Worm (Caenorhabditis elegans) whole organism, L2 larva: ENCODE data around the gene C25F9.14.

ENCODE experiments used
- alr-1 ChIP-seq: fragments of 150-350 bp; optimal IDR thresholded peaks from 2 replicates; lab custom pipeline; 2014; ENCODE audit warnings: missing biosample characterization, missing genetic modification characterization
- ama-1 ChIP-seq: fragments of 150-350 bp; optimal IDR thresholded peaks from 2 replicates; lab custom pipeline; 2018; ENCODE audit warnings: inconsistent platforms
- nhr-11 ChIP-seq: fragments of 150-350 bp; optimal IDR thresholded peaks from 2 replicates; lab custom pipeline; 2014; ENCODE audit warnings: missing biosample characterization, missing genetic modification characterization
- nhr-12 ChIP-seq: fragments of 150-350 bp; optimal IDR thresholded peaks from 2 replicates; lab custom pipeline; 2014; ENCODE audit warnings: missing biosample characterization, missing genetic modification characterization

DNA sequence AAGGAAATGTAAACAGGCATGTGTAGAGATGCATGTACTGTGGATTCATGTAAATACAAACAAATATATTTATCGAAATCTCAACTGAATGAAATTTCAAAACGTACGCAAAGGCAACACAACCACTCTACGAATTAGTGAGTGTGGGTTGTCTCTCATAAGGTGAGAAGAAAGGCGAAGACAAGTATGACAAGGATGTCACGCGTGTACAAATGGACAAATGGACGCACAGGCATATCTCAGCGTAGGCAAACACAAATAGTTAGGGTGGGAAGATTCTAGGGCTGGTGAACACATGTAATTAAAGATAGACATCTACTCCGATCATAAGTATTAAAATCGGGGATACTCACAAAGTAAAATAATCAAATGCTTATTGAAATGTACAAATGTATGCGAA is 8.2 kb upstream of the C25F9.14 start:
- TF ChIP-seq nhr-12 (tag; lab: Kevin White, UChicago) (no peak), nhr-11 (tag; lab: Kevin White, UChicago) (no peak), ama-1 (lab: Kevin White, UChicago) (no peak), alr-1 (tag; lab: Kevin White, UChicago) (no peak)
